Fruit fly (Drosophila melanogaster) whole organism, prepupa: Measurements from ENCODE around the gene janA.

ENCODE experiments used
- CG11902 ChIP-seq: fragments of 200-800 bp; sonication (Bioruptor generic); optimal IDR thresholded peaks from 3 replicates; lab custom pipeline; 2016; ENCODE audit warnings: missing biosample characterization, missing genetic modification characterization
- CG6792 ChIP-seq: fragments of 200-800 bp; sonication (Bioruptor generic); optimal IDR thresholded peaks from 3 replicates; lab custom pipeline; 2016; ENCODE audit warnings: missing biosample characterization, missing genetic modification characterization
- CG8119 ChIP-seq: fragments of 200-800 bp; sonication (Bioruptor generic); IDR thresholded peaks from 3 replicates; pipeline ENCODE4 v1.3.6; 2022; ENCODE audit warnings: missing biosample characterization, missing genetic modification characterization
- Lpt ChIP-seq: fragments of 200-800 bp; sonication (Bioruptor generic); optimal IDR thresholded peaks from 3 replicates; lab custom pipeline; 2016; ENCODE audit warnings: missing biosample characterization, missing genetic modification characterization
- esn ChIP-seq: fragments of 200-800 bp; sonication (Bioruptor generic); optimal IDR thresholded peaks from 2 replicates; lab custom pipeline; 2016; ENCODE audit warnings: missing biosample characterization, mild to moderate bottlenecking, missing genetic modification characterization, moderate library complexity
- fd59A ChIP-seq: fragments of 200-800 bp; sonication (Bioruptor generic); optimal IDR thresholded peaks from 2 replicates; lab custom pipeline; 2017; ENCODE audit warnings: missing biosample characterization, mild to moderate bottlenecking, missing genetic modification characterization, missing genetic modification reagents
- salr ChIP-seq, 2 experiments: fragments of 200-800 bp; sonication (Bioruptor generic); optimal IDR thresholded peaks; 3 replicates each; lab custom pipeline; 2016 to 2018; ENCODE audit warnings: missing biosample characterization in 2 of 2, missing genetic modification characterization in 2 of 2, mild to moderate bottlenecking in 1 of 2

DNA sequence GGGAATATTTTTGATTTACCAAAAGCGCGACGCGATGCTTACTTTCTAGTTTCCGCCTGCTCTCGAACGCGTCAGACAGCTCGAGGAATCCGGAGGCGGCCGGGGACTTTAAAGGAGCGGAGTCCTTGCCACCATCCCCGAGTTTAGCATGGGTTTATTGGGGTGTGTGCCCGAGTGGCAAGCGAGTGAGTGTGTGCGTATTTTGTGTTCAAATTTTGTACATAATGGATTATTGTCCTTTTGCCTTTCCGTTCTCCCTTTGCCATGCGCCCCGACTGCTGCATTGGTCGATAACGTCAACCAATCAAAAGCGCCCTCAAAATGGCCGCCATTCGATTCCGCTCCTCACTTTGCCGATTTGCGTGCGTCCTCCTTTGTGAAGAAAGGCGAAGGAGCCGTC lies 9.3 kb downstream of the janA start:
- TF ChIP-seq CG6792: no peak
- no peak for TF ChIP-seq Lpt (GFP tag; lab: Kevin White, UChicago)
- no peak for TF ChIP-seq CG11902 (GFP tag; lab: Kevin White, UChicago)
- no peak for TF ChIP-seq esn (GFP tag; lab: Kevin White, UChicago)
- TF ChIP-seq salr (GFP tag; optimal IDR thresholded peaks at IDR 0.05; lab: Kevin White, UChicago): no peak
- no peak for TF ChIP-seq CG8119
- no peak for TF ChIP-seq fd59A
